Worm (Caenorhabditis elegans) whole organism, L1 larva: ENCODE measurements around the gene F02C9.2.
A peak's percentile ranks its signal among the peaks of the same experiment; 100 is the strongest.

Experiments used
- Y116A8C.19 ChIP-seq: sonication (generic microtip); optimal IDR thresholded peaks from 2 replicates; lab custom pipeline; 2016; ENCODE audit warnings: missing compliant biosample characterization, missing genetic modification characterization, borderline replicate concordance
- alr-1 ChIP-seq: fragments of 200-800 bp; sonication (Bioruptor generic); optimal IDR thresholded peaks from 2 replicates; lab custom pipeline; 2018; ENCODE audit warnings: borderline replicate concordance, mild to moderate bottlenecking, missing genetic modification characterization, missing compliant biosample characterization
- aly-2 ChIP-seq: fragments of 150-350 bp; optimal IDR thresholded peaks from 2 replicates; lab custom pipeline; 2014; ENCODE audit warnings: missing biosample characterization, missing genetic modification characterization
- ama-1 ChIP-seq: fragments of 150-350 bp; optimal IDR thresholded peaks from 2 replicates; lab custom pipeline; 2014
- ceh-82 ChIP-seq, 3 experiments: fragments of 150-350 bp in 1 of 3; sonication (generic microtip) in 2 of 3; optimal IDR thresholded peaks; 2 replicates each; lab custom pipeline; 2014 to 2017; ENCODE audit warnings: missing biosample characterization in 3 of 3, missing genetic modification characterization in 3 of 3
- ceh-90 ChIP-seq: sonication (generic microtip); optimal IDR thresholded peaks from 2 replicates; lab custom pipeline; 2016; ENCODE audit warnings: missing genetic modification characterization, missing compliant biosample characterization
- ces-1 ChIP-seq: fragments of 150-350 bp; optimal IDR thresholded peaks from 2 replicates; lab custom pipeline; 2014; ENCODE audit warnings: missing biosample characterization, missing genetic modification reagents, missing genetic modification characterization
- efl-3 ChIP-seq: fragments of 200-800 bp; sonication (Bioruptor generic); optimal IDR thresholded peaks from 2 replicates; lab custom pipeline; 2018; ENCODE audit warnings: mild to moderate bottlenecking, missing genetic modification characterization, missing compliant biosample characterization
- egl-13 ChIP-seq: sonication (generic microtip); optimal IDR thresholded peaks from 2 replicates; lab custom pipeline; 2016; ENCODE audit warnings: missing genotype, missing genetic modification reagents, missing genetic modification characterization, missing compliant biosample characterization
- elt-2 ChIP-seq: sonication (generic microtip); optimal IDR thresholded peaks from 2 replicates; lab custom pipeline; 2016; ENCODE audit warnings: missing genetic modification characterization, mild to moderate bottlenecking, inconsistent platforms, missing compliant biosample characterization, missing genetic modification reagents
- elt-3 ChIP-seq, 6 experiments: fragments of 150-350 bp in 1 of 6; sonication (generic microtip); optimal IDR thresholded peaks; 2 replicates each; lab custom pipeline; 2017 to 2018; ENCODE audit warnings: missing biosample characterization in 6 of 6, missing genetic modification characterization in 6 of 6, inconsistent platforms in 1 of 6
- grh-1 ChIP-seq: fragments of 200-800 bp; sonication (Bioruptor generic); IDR thresholded peaks from 2 replicates; pipeline ENCODE4 v1.3.6; 2022; ENCODE audit warnings: missing genetic modification reagents, missing genetic modification characterization, missing compliant biosample characterization
- hlh-4 ChIP-seq: sonication (generic microtip); optimal IDR thresholded peaks from 2 replicates; lab custom pipeline; 2016; ENCODE audit warnings: mild to moderate bottlenecking, missing genetic modification characterization, missing compliant biosample characterization
- hpl-2 ChIP-seq: fragments of 150-350 bp; optimal IDR thresholded peaks from 2 replicates; lab custom pipeline; 2014; ENCODE audit warnings: missing biosample characterization, missing genetic modification reagents, missing genetic modification characterization
- irx-1 ChIP-seq: sonication (generic microtip); optimal IDR thresholded peaks from 2 replicates; lab custom pipeline; 2016; ENCODE audit warnings: missing genetic modification characterization, missing compliant biosample characterization
- isw-1 ChIP-seq: fragments of 200-800 bp; sonication (Bioruptor generic); IDR thresholded peaks from 2 replicates; pipeline ENCODE4 v1.3.6; 2022; ENCODE audit warnings: missing genetic modification characterization, missing compliant biosample characterization
- jun-1 ChIP-seq: fragments of 150-350 bp; optimal IDR thresholded peaks from 2 replicates; lab custom pipeline; 2014; ENCODE audit warnings: missing biosample characterization, missing genetic modification reagents, missing genetic modification characterization
- lin-14 ChIP-seq: fragments of 200-800 bp; sonication (Bioruptor generic); optimal IDR thresholded peaks from 2 replicates; lab custom pipeline; 2018; ENCODE audit warnings: mild to moderate bottlenecking, missing genetic modification characterization, moderate library complexity, missing compliant biosample characterization
- lin-35 ChIP-seq, 2 experiments: fragments of 150-350 bp; optimal IDR thresholded peaks; 2 replicates each; lab custom pipeline; 2014; ENCODE audit warnings: missing biosample characterization in 2 of 2, missing genetic modification characterization in 2 of 2, missing genetic modification reagents in 2 of 2
- lir-3 ChIP-seq: sonication (generic microtip); optimal IDR thresholded peaks from 2 replicates; lab custom pipeline; 2016; ENCODE audit warnings: mild to moderate bottlenecking, missing genetic modification characterization, moderate library complexity, missing compliant biosample characterization; ENCODE audit not compliant: poor library complexity
- lsy-2 ChIP-seq, 2 experiments: fragments of 150-350 bp; optimal IDR thresholded peaks; 2 replicates each; lab custom pipeline; 2014; ENCODE audit warnings: missing biosample characterization in 2 of 2, missing genetic modification characterization in 2 of 2
- mab-9 ChIP-seq: fragments of 200-800 bp; sonication (Bioruptor generic); IDR thresholded peaks from 2 replicates; pipeline ENCODE4 v1.3.6; 2022; ENCODE audit warnings: missing genetic modification reagents, missing genetic modification characterization, missing compliant biosample characterization
- nhr-20 ChIP-seq: sonication (generic microtip); optimal IDR thresholded peaks from 2 replicates; lab custom pipeline; 2016; ENCODE audit warnings: mild to moderate bottlenecking, missing genetic modification characterization, missing compliant biosample characterization
- nhr-28 ChIP-seq: fragments of 150-350 bp; optimal IDR thresholded peaks from 2 replicates; lab custom pipeline; 2014; ENCODE audit warnings: missing biosample characterization, missing genetic modification characterization
- nhr-47 ChIP-seq: sonication (generic microtip); optimal IDR thresholded peaks from 2 replicates; lab custom pipeline; 2016; ENCODE audit warnings: mild to moderate bottlenecking, missing genetic modification characterization, moderate library complexity, missing compliant biosample characterization
- nhr-71 ChIP-seq: sonication (generic microtip); optimal IDR thresholded peaks from 2 replicates; lab custom pipeline; 2016; ENCODE audit warnings: mild to moderate bottlenecking, missing genetic modification characterization, moderate library complexity, missing compliant biosample characterization
- nhr-76 ChIP-seq: sonication (generic microtip); optimal IDR thresholded peaks from 2 replicates; lab custom pipeline; 2017; ENCODE audit warnings: missing biosample characterization, missing genetic modification characterization
- pax-3 ChIP-seq: fragments of 200-800 bp; sonication (Bioruptor generic); optimal IDR thresholded peaks from 2 replicates; lab custom pipeline; 2018; ENCODE audit warnings: mild to moderate bottlenecking, missing genetic modification characterization, moderate library complexity, missing compliant biosample characterization
- skn-1 ChIP-seq: fragments of 150-350 bp; optimal IDR thresholded peaks from 2 replicates; lab custom pipeline; 2014; ENCODE audit warnings: missing biosample characterization, missing genetic modification characterization
- snpc-4 ChIP-seq: fragments of 150-350 bp; optimal IDR thresholded peaks from 2 replicates; lab custom pipeline; 2014; ENCODE audit warnings: missing biosample characterization, missing genetic modification characterization
- snu-23 ChIP-seq: sonication (generic microtip); optimal IDR thresholded peaks from 2 replicates; lab custom pipeline; 2016; ENCODE audit warnings: missing genetic modification characterization, missing compliant biosample characterization
- swsn-7 ChIP-seq: sonication (generic microtip); optimal IDR thresholded peaks from 2 replicates; lab custom pipeline; 2016; ENCODE audit warnings: missing genetic modification characterization, missing compliant biosample characterization
- tlp-1 ChIP-seq: fragments of 150-350 bp; optimal IDR thresholded peaks from 2 replicates; lab custom pipeline; 2014; ENCODE audit warnings: missing biosample characterization, missing genetic modification characterization
- unc-130 ChIP-seq: fragments of 150-350 bp; optimal IDR thresholded peaks from 2 replicates; lab custom pipeline; 2017; ENCODE audit warnings: missing biosample characterization, missing genetic modification characterization, inconsistent platforms
- unc-30 ChIP-seq: sonication (generic microtip); optimal IDR thresholded peaks from 2 replicates; lab custom pipeline; 2017; ENCODE audit warnings: missing biosample characterization, missing genetic modification characterization
- unc-98 ChIP-seq: fragments of 200-800 bp; sonication (Bioruptor generic); IDR thresholded peaks from 2 replicates; pipeline ENCODE4 v1.3.6; 2022; ENCODE audit warnings: missing genetic modification characterization, missing compliant biosample characterization
- ztf-11 ChIP-seq, 2 experiments: sonication (generic microtip); optimal IDR thresholded peaks; 2 replicates each; lab custom pipeline; 2016 to 2017; ENCODE audit warnings: missing genetic modification characterization in 2 of 2, missing biosample characterization in 1 of 2, missing compliant biosample characterization in 1 of 2

The F02C9.2 gene

ce11 chrV:3169838-3170237 lies 36.3 kb downstream of the F02C9.2 start, which contains the start of gene srbc-6:
srbc-6 (plus strand) TSS chrV:3170138.
- TF ChIP-seq snpc-4 (no peak), ces-1 (no peak), skn-1 (tag; lab: Kevin White, UChicago) (no peak), unc-130 (tag; lab: Kevin White, UChicago) (no peak), ztf-11 (tag; optimal IDR thresholded peaks at IDR 0.05; lab: Kevin White, UChicago) (no peak), grh-1 (no peak), Y116A8C.19 (tag; lab: Kevin White, UChicago) (no peak), nhr-28 (tag; lab: Kevin White, UChicago) (no peak), tlp-1 (tag; lab: Kevin White, UChicago) (no peak), lin-14 (GFP tag; lab: Kevin White, UChicago) (no peak), unc-30 (tag; lab: Kevin White, UChicago) (no peak), swsn-7 (tag; lab: Kevin White, UChicago) (no peak), ama-1 (no peak), mab-9 (no peak)

- TF ChIP-seq lsy-2 (tag; optimal IDR thresholded peaks at IDR 0.05; lab: Kevin White, UChicago) (no peak), alr-1 (tag; lab: Kevin White, UChicago) (no peak), Y116A8C.19 (tag; lab: Kevin White, UChicago) (no peak), nhr-47 (tag; lab: Kevin White, UChicago) (no peak), efl-3 (no peak), pax-3 (tag; lab: Kevin White, UChicago) (no peak), mab-9 (no peak), lin-35 (GFP tag; optimal IDR thresholded peaks at IDR 0.05; lab: Kevin White, UChicago) (no peak), irx-1 (tag; lab: Kevin White, UChicago) (no peak), aly-2 (tag; lab: Kevin White, UChicago) (no peak), jun-1 (tag; lab: Kevin White, UChicago) (no peak), ces-1 (no peak)
Measured at ce11 chrV:3171625-3172024, 38.1 kb downstream of the F02C9.2 start.

ce11 chrV:3176161-3176560 lies 42.7 kb downstream of the F02C9.2 start, which contains the start of gene srab-8:
srab-8 (plus strand) TSS chrV:3176461.
- TF ChIP-seq nhr-71 (no peak), hlh-4 (tag; lab: Kevin White, UChicago) (peak; percentile 90)

- TF ChIP-seq hpl-2 (GFP tag; lab: Kevin White, UChicago) (no peak), snu-23 (GFP tag; lab: Kevin White, UChicago) (no peak), skn-1 (tag; lab: Kevin White, UChicago) (no peak), ceh-90 (tag; lab: Kevin White, UChicago) (no peak), ceh-82 (tag; optimal IDR thresholded peaks at IDR 0.05; lab: Kevin White, UChicago) (no peak), unc-98 (GFP tag; lab: Robert Waterston, UW) (no peak), nhr-20 (no peak), pax-3 (tag; lab: Kevin White, UChicago) (no peak), jun-1 (tag; lab: Kevin White, UChicago) (no peak), lsy-2 (tag; optimal IDR thresholded peaks at IDR 0.05; lab: Kevin White, UChicago) (no peak), nhr-76 (tag; lab: Kevin White, UChicago) (no peak), ama-1 (no peak), elt-3 (tag; optimal IDR thresholded peaks at IDR 0.05; lab: Kevin White, UChicago) (no peak), isw-1 (GFP tag; lab: Robert Waterston, UW) (no peak), nhr-28 (tag; lab: Kevin White, UChicago) (no peak), lir-3 (tag; lab: Kevin White, UChicago) (no peak), egl-13 (tag; lab: Kevin White, UChicago) (no peak), alr-1 (tag; lab: Kevin White, UChicago) (no peak), elt-2 (tag; lab: Kevin White, UChicago) (no peak), swsn-7 (tag; lab: Kevin White, UChicago) (no peak)
- TF ChIP-seq, all 84 proteins: peak for 0
Measured at ce11 chrV:3185855-3186254, 52.4 kb downstream of the F02C9.2 start.
